Worm (Caenorhabditis elegans) whole organism, late embryonic: ENCODE measurements around the gene cpg-9.
"Not testable (repeated sequence)": the region's sequence is repeated elsewhere in the genome, so short reads cannot be mapped to it uniquely, and the experiment has no call there.

Experiments used
- ceh-9 ChIP-seq: sonication (generic microtip); optimal IDR thresholded peaks from 2 replicates; lab custom pipeline; 2016; ENCODE audit warnings: mild to moderate bottlenecking, missing genetic modification characterization, inconsistent platforms, missing compliant biosample characterization
- sdc-2 ChIP-seq: sonication (generic microtip); optimal IDR thresholded peaks from 2 replicates; lab custom pipeline; 2016; ENCODE audit warnings: missing genotype, missing genetic modification characterization, missing compliant biosample characterization

DNA sequence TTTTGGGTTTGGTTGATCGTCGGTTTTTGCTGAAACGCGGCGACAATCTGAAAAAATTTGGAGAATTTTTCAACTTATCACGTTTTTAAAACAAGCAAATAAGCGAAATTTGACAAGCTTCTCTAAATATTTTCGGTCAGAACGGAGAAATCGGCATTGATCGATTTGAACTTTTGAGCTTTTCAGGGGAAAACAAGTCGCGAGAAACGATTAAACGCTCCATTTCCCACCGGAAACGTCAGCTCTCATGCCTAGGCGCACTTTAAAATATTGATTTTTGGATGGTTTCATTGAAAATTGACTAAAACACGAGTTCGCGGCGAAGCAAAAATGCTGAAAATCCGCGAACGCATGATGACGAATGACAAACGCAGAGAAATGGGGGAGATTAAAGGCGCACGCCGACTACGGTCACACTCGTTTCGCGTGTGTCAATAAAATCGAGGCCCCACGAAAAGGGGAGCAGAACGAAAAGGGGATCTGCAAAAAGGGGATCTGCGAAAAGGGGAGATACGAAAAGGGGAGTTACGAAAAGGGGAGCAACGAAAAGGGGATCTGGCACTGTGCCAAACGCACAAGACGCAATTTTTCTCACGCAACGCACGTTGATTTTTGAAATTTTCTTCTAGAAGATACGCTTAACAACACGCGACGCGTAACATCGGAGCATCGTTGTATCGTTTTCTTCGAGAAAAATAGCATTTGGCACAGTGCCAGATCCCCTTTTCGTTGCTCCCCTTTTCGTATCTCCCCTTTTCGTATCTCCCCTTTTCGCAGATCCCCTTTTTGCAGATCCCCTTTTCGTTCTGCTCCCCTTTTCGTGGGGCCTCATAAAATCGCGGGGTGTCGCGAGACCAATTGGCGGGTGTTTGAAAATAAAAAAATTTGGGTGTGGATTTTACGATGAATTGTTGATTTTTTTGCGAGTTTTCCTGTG lies 19.7 kb downstream of the cpg-9 start, which contains the start of gene eel-1:
- TF ChIP-seq ceh-9 = not testable (repeated sequence)
- TF ChIP-seq sdc-2 = peak; percentile 89
